Fruit fly (Drosophila melanogaster) whole organism, embryonic: ENCODE measurements around the gene Cyp4ac3.

Source experiments
- Blimp-1 ChIP-seq: fragments of 200-800 bp; sonication (Bioruptor generic); optimal IDR thresholded peaks from 3 replicates; lab custom pipeline; 2018; ENCODE audit warnings: missing biosample characterization, missing genetic modification characterization, mild to moderate bottlenecking, moderate library complexity, missing genetic modification reagents
- CG1024 ChIP-seq: fragments of 200-800 bp; sonication (Bioruptor generic); IDR thresholded peaks from 2 replicates; pipeline ENCODE4 v1.3.6; 2022; ENCODE audit warnings: missing biosample characterization, missing genetic modification characterization
- CG11247 ChIP-seq: fragments of 200-800 bp; sonication (Bioruptor generic); IDR thresholded peaks from 2 replicates; pipeline ENCODE4 v1.3.6; 2022; ENCODE audit warnings: missing biosample characterization, missing genetic modification characterization
- CG11504 ChIP-seq: fragments of 200-800 bp; sonication (Bioruptor generic); optimal IDR thresholded peaks from 3 replicates; lab custom pipeline; 2019; ENCODE audit warnings: missing biosample characterization, mild to moderate bottlenecking, missing genetic modification characterization, moderate library complexity
- CG17186 ChIP-seq: fragments of 200-800 bp; sonication (Bioruptor generic); optimal IDR thresholded peaks from 3 replicates; lab custom pipeline; 2017; ENCODE audit warnings: missing biosample characterization, missing genetic modification reagents, missing genetic modification characterization
- CG17328 ChIP-seq: fragments of 200-800 bp; sonication (Bioruptor generic); IDR thresholded peaks from 2 replicates; pipeline ENCODE4 v1.3.6; 2022; ENCODE audit warnings: missing biosample characterization, missing genetic modification characterization
- CG17359 ChIP-seq: fragments of 200-800 bp; sonication (Bioruptor generic); optimal IDR thresholded peaks from 3 replicates; lab custom pipeline; 2018; ENCODE audit warnings: missing biosample characterization, mild to moderate bottlenecking, missing genetic modification characterization, moderate library complexity
- CG18262 ChIP-seq: fragments of 200-800 bp; optimal IDR thresholded peaks from 3 replicates; lab custom pipeline; 2019; ENCODE audit warnings: missing biosample characterization, mild to moderate bottlenecking, missing genetic modification characterization, moderate library complexity
- CG18599 ChIP-seq: fragments of 200-800 bp; sonication (Bioruptor generic); optimal IDR thresholded peaks from 3 replicates; lab custom pipeline; 2017; ENCODE audit warnings: missing biosample characterization, missing genetic modification characterization, mild to moderate bottlenecking, moderate library complexity, missing genetic modification reagents
- CG2199 ChIP-seq: fragments of 200-800 bp; sonication (Bioruptor generic); IDR thresholded peaks from 3 replicates; pipeline ENCODE4 v1.3.6; 2022; ENCODE audit warnings: missing biosample characterization, missing genetic modification characterization
- CG30020 ChIP-seq: fragments of 200-800 bp; optimal IDR thresholded peaks from 2 replicates; lab custom pipeline; 2019; ENCODE audit warnings: missing biosample characterization, mild to moderate bottlenecking, missing genetic modification characterization, moderate library complexity
- CG3726 ChIP-seq: fragments of 200-800 bp; sonication (Bioruptor generic); IDR thresholded peaks from 3 replicates; pipeline ENCODE4, ENCODE4 v1.3.6; 2022; ENCODE audit warnings: missing biosample characterization, missing genetic modification characterization
- CG3995 ChIP-seq: fragments of 200-800 bp; sonication (Bioruptor generic); optimal IDR thresholded peaks from 3 replicates; lab custom pipeline; 2016; ENCODE audit warnings: missing biosample characterization, missing genetic modification characterization
- CG4360 ChIP-seq: fragments of 200-800 bp; sonication (Bioruptor generic); IDR thresholded peaks from 2 replicates; pipeline ENCODE4 v1.3.6; 2022; ENCODE audit warnings: missing biosample characterization, missing genetic modification characterization
- CG4617 ChIP-seq: fragments of 200-800 bp; sonication (Bioruptor generic); optimal IDR thresholded peaks from 3 replicates; lab custom pipeline; 2016; ENCODE audit warnings: missing biosample characterization, missing genetic modification characterization, borderline replicate concordance
- CG5180 ChIP-seq: fragments of 200-800 bp; sonication (Bioruptor generic); optimal IDR thresholded peaks from 3 replicates; lab custom pipeline; 2017; ENCODE audit warnings: missing biosample characterization, missing genetic modification characterization, mild to moderate bottlenecking, moderate library complexity, missing genetic modification reagents
- CG6175 ChIP-seq: fragments of 200-800 bp; sonication (Bioruptor generic); IDR thresholded peaks from 3 replicates; pipeline ENCODE4 v1.3.6; 2022; ENCODE audit warnings: missing biosample characterization, missing genetic modification characterization
- CG7372 ChIP-seq: fragments of 200-800 bp; sonication (Bioruptor generic); IDR thresholded peaks from 2 replicates; pipeline ENCODE4 v1.3.6; 2022; ENCODE audit warnings: missing biosample characterization, missing genetic modification characterization
- CG7786 ChIP-seq: fragments of 200-800 bp; sonication (Bioruptor generic); optimal IDR thresholded peaks from 2 replicates; lab custom pipeline; 2016; ENCODE audit warnings: missing biosample characterization, missing genetic modification characterization
- CG8281 ChIP-seq: fragments of 200-800 bp; sonication (Bioruptor generic); optimal IDR thresholded peaks from 2 replicates; lab custom pipeline; 2018; ENCODE audit warnings: missing biosample characterization, mild to moderate bottlenecking, missing genetic modification characterization, moderate library complexity
- CG8359 ChIP-seq: fragments of 200-800 bp; sonication (Bioruptor generic); optimal IDR thresholded peaks from 2 replicates; lab custom pipeline; 2017; ENCODE audit warnings: missing biosample characterization, mild to moderate bottlenecking, missing genetic modification characterization, borderline replicate concordance
- CG8478 ChIP-seq: fragments of >200 bp; optimal IDR thresholded peaks from 2 replicates; lab custom pipeline; 2018
- CG9609 ChIP-seq: fragments of 200-800 bp; sonication (Bioruptor generic); optimal IDR thresholded peaks from 3 replicates; lab custom pipeline; 2016; ENCODE audit warnings: missing biosample characterization, missing genetic modification characterization
- CTCF ChIP-seq: fragments of 200-800 bp; sonication (Bioruptor generic); optimal IDR thresholded peaks from 2 replicates; lab custom pipeline; 2017; ENCODE audit warnings: missing biosample characterization, mild to moderate bottlenecking, missing genetic modification characterization, moderate library complexity
- Drgx ChIP-seq: fragments of 200-800 bp; sonication (Bioruptor generic); IDR thresholded peaks from 2 replicates; pipeline ENCODE4 v1.3.6; 2022; ENCODE audit warnings: missing biosample characterization, missing genetic modification characterization
- ERR ChIP-seq: fragments of 200-800 bp; sonication (Bioruptor generic); optimal IDR thresholded peaks from 2 replicates; lab custom pipeline; 2016; ENCODE audit warnings: missing biosample characterization, missing genetic modification characterization
- HmgZ ChIP-seq: fragments of 200-800 bp; sonication (Bioruptor generic); optimal IDR thresholded peaks from 2 replicates; lab custom pipeline; 2018; ENCODE audit warnings: missing biosample characterization, mild to moderate bottlenecking, missing genetic modification characterization
- Max ChIP-seq: fragments of 200-800 bp; sonication (Bioruptor generic); optimal IDR thresholded peaks from 2 replicates; lab custom pipeline; 2016; ENCODE audit warnings: missing biosample characterization, mild to moderate bottlenecking, missing genetic modification characterization
- Med ChIP-seq: fragments of 200-800 bp; sonication (Bioruptor generic); peaks from one replicate; lab custom pipeline; 2016; ENCODE audit warnings: missing biosample characterization, missing genetic modification characterization, mild to moderate bottlenecking, inconsistent platforms, moderate library complexity
- Meics ChIP-seq: fragments of 200-800 bp; sonication (Bioruptor generic); optimal IDR thresholded peaks from 2 replicates; lab custom pipeline; 2017; ENCODE audit warnings: missing biosample characterization, mild to moderate bottlenecking, missing genetic modification characterization
- bbx ChIP-seq: fragments of 200-800 bp; sonication (Bioruptor generic); IDR thresholded peaks from 2 replicates; pipeline ENCODE4 v1.3.6; 2022; ENCODE audit warnings: missing biosample characterization, missing genetic modification characterization; ENCODE audit not compliant: partially characterized antibody
- chm ChIP-seq: fragments of 200-800 bp; sonication (Bioruptor generic); IDR thresholded peaks from 2 replicates; pipeline ENCODE4 v1.3.6; 2022; ENCODE audit warnings: missing biosample characterization, missing genetic modification characterization
- crol ChIP-seq: fragments of 200-800 bp; sonication (Bioruptor generic); IDR thresholded peaks from 2 replicates; pipeline ENCODE4 v1.3.6; 2022; ENCODE audit warnings: missing biosample characterization, missing genetic modification characterization
- cwo ChIP-seq: fragments of 200-800 bp; sonication (Bioruptor generic); optimal IDR thresholded peaks from 3 replicates; lab custom pipeline; 2017; ENCODE audit warnings: missing biosample characterization, missing genetic modification characterization, mild to moderate bottlenecking, moderate library complexity, missing genetic modification reagents
- eve ChIP-seq, 2 experiments: fragments of >200 bp; optimal IDR thresholded peaks; 2 replicates each; lab custom pipeline; 2017; ENCODE audit warnings: missing biosample characterization in 2 of 2, missing genetic modification characterization in 2 of 2
- ewg ChIP-seq: fragments of 200-800 bp; sonication (Bioruptor generic); optimal IDR thresholded peaks from 3 replicates; lab custom pipeline; 2017; ENCODE audit warnings: mild to moderate bottlenecking, missing biosample characterization, missing genetic modification reagents, missing genetic modification characterization
- exex ChIP-seq: fragments of 200-800 bp; sonication (Bioruptor generic); optimal IDR thresholded peaks from 4 replicates; lab custom pipeline; 2018; ENCODE audit warnings: missing biosample characterization, mild to moderate bottlenecking, missing genetic modification characterization, moderate library complexity
- grn ChIP-seq: fragments of 200-800 bp; sonication (Bioruptor generic); optimal IDR thresholded peaks from 3 replicates; lab custom pipeline; 2017; ENCODE audit warnings: missing biosample characterization, missing genetic modification characterization
- hth ChIP-seq: fragments of >200 bp; optimal IDR thresholded peaks from 2 replicates; lab custom pipeline; 2017; ENCODE audit warnings: inconsistent platforms
- kni ChIP-seq: fragments of 200-800 bp; sonication (Bioruptor generic); optimal IDR thresholded peaks from 3 replicates; lab custom pipeline; 2017; ENCODE audit warnings: mild to moderate bottlenecking, missing biosample characterization, missing genetic modification reagents, missing genetic modification characterization
- lilli ChIP-seq: fragments of 200-800 bp; sonication (Bioruptor generic); optimal IDR thresholded peaks from 3 replicates; lab custom pipeline; 2016; ENCODE audit warnings: missing biosample characterization, missing genetic modification characterization
- nom ChIP-seq: fragments of 200-800 bp; sonication (Bioruptor generic); optimal IDR thresholded peaks from 2 replicates; lab custom pipeline; 2017; ENCODE audit warnings: missing biosample characterization, missing genetic modification characterization, mild to moderate bottlenecking, moderate library complexity, missing genetic modification reagents
- oc ChIP-seq: fragments of 200-800 bp; sonication (Bioruptor generic); optimal IDR thresholded peaks from 2 replicates; lab custom pipeline; 2018; ENCODE audit warnings: missing biosample characterization, mild to moderate bottlenecking, missing genetic modification characterization, moderate library complexity
- pan ChIP-seq, 4 experiments: fragments of >200 bp in 3 of 4; fragments of 200-800 bp in 1 of 4; sonication (Bioruptor generic) in 1 of 4; optimal IDR thresholded peaks in 3 of 4; IDR thresholded peaks in 1 of 4; 2 replicates each; pipeline versions ENCODE4 v1.3.6 to Lab custom; 2017 to 2022; ENCODE audit warnings: missing biosample characterization in 2 of 4, missing genetic modification characterization in 2 of 4, mixed read lengths in 1 of 4
- pho ChIP-seq: fragments of 200-800 bp; sonication (Bioruptor generic); optimal IDR thresholded peaks from 2 replicates; lab custom pipeline; 2016; ENCODE audit warnings: missing biosample characterization, missing genetic modification characterization
- pros ChIP-seq: fragments of 200-800 bp; sonication (Bioruptor generic); optimal IDR thresholded peaks from 3 replicates; lab custom pipeline; 2019; ENCODE audit warnings: missing biosample characterization, mild to moderate bottlenecking, missing genetic modification characterization, moderate library complexity
- sens ChIP-seq: fragments of 200-800 bp; sonication (Bioruptor generic); peaks from one replicate; lab custom pipeline; 2016; ENCODE audit warnings: missing biosample characterization, missing genetic modification characterization
- sens-2 ChIP-seq: fragments of 200-800 bp; sonication (Bioruptor generic); IDR thresholded peaks from 2 replicates; pipeline ENCODE4 v1.3.6; 2022; ENCODE audit warnings: missing biosample characterization, missing genetic modification characterization
- sob ChIP-seq: fragments of 200-800 bp; sonication (Bioruptor generic); IDR thresholded peaks from 2 replicates; pipeline ENCODE4 v1.3.6; 2022; ENCODE audit warnings: missing biosample characterization, missing genetic modification characterization
- tgo ChIP-seq: fragments of 200-800 bp; sonication (Bioruptor generic); IDR thresholded peaks from 3 replicates; pipeline ENCODE4 v1.3.6; 2022; ENCODE audit warnings: missing biosample characterization, missing genetic modification characterization

Gene Cyp4ac3

DNA sequence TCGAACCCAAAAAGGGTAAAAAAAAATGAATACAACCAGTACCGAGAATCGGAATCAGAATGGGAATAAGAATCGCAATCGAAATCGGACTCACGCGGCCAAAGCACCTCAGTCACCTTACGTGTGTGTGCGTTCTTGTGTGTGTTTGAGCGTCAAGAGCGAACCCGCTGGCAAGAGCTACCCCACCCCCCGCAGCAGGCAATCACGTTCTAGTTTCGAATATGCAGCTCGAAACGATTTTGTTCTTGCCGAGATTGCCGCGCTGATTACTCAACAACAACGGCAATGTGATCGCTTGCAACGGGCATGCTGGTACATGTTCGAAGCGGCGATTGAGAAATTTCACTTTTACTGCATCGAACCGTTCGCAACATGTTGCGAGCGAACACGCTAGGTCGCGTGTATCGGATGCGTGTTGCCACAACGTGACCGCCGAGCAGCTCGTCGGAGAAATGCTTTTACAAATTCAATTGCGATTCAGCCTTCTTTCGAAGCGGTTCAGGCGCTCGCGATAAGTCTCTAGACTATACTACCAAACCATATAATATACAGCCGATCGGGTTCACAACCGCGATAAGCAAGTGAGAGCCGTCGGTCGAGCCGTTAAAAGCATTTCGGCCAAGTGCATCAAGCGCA is 37.1 kb downstream of the Cyp4ac3 start (continued):
- TF ChIP-seq CG4617 (GFP tag; lab: Kevin White, UChicago) (no peak), CG17359 (no peak), tgo (GFP tag; lab: Robert Waterston, UW) (no peak), CTCF (GFP tag; lab: Kevin White, UChicago) (no peak), cwo (GFP tag; lab: Kevin White, UChicago) (peak; percentile 79), Drgx (GFP tag; lab: Robert Waterston, UW) (peak; percentile 37; the same call in 1 of the 2 replicates), CG3995 (GFP tag; lab: Kevin White, UChicago) (no peak), CG6175 (0 out of 3 replicates have a peak, but pooled peaks have one; percentile 33), nom (GFP tag; lab: Kevin White, UChicago) (peak; percentile 58), CG17186 (no peak), grn (GFP tag; lab: Kevin White, UChicago) (peak; percentile 92), CG7372 (GFP tag; lab: Robert Waterston, UW) (no peak), CG11247 (GFP tag; lab: Robert Waterston, UW) (no peak), Blimp-1 (GFP tag; lab: Kevin White, UChicago) (peak; percentile 89), sens-2 (GFP tag; lab: Robert Waterston, UW) (peak; percentile 65; the same call in 1 of the 2 replicates), pho (no peak), chm (peak; percentile 71; the same call in 1 of the 2 replicates), CG8281 (tag; lab: Kevin White, UChicago) (no peak), CG1024 (GFP tag; lab: Robert Waterston, UW) (peak; percentile 20; the same call in 1 of the 2 replicates), lilli (GFP tag; lab: Kevin White, UChicago) (no peak), CG2199 (peak; percentile 35; the same call in 1 of the 3 replicates), Meics (GFP tag; lab: Kevin White, UChicago) (no peak), CG4360 (GFP tag; lab: Robert Waterston, UW) (peak; percentile 29; the same call in 1 of the 2 replicates), CG3726 (GFP tag; lab: Robert Waterston, UW) (no peak), pros (GFP tag; lab: Kevin White, UChicago) (peak; percentile 29), HmgZ (tag; lab: Kevin White, UChicago) (peak; percentile 16), CG8359 (no peak), exex (tag; lab: Kevin White, UChicago) (peak; percentile 18), bbx (peak; percentile 46; the same call in 1 of the 2 replicates), hth (lab: Kevin White, UChicago) (no peak), oc (peak; percentile 18), ERR (GFP tag; lab: Kevin White, UChicago) (peak; percentile 10), kni (peak; percentile 98), Med (GFP tag; lab: Kevin White, UChicago) (peak; percentile 71), CG30020 (tag; lab: Kevin White, UChicago) (no peak), crol (GFP tag; lab: Robert Waterston, UW) (peak; percentile 89), CG5180 (GFP tag; lab: Kevin White, UChicago) (peak; percentile 100), CG8478 (lab: Kevin White, UChicago) (no peak), sens (GFP tag; lab: Kevin White, UChicago) (peak; percentile 82), CG9609 (GFP tag; lab: Kevin White, UChicago) (no peak), CG18262 (no peak), pan (optimal IDR thresholded peaks at IDR 0.05; lab: Kevin White, UChicago) (no peak), pan (GFP tag; optimal IDR thresholded peaks at IDR 0.05 in 1 of 2, IDR thresholded peaks at IDR 0.05 in 1 of 2) (no peak), CG7786 (GFP tag; lab: Kevin White, UChicago) (no peak), CG18599 (GFP tag; lab: Kevin White, UChicago) (peak; percentile 11), ewg (GFP tag; lab: Kevin White, UChicago) (no peak), CG17328 (GFP tag; lab: Robert Waterston, UW) (no peak), sob (GFP tag; lab: Robert Waterston, UW) (peak; percentile 19; the same call in 1 of the 2 replicates), eve (GFP tag; optimal IDR thresholded peaks at IDR 0.05; lab: Kevin White, UChicago) (no peak), CG11504 (peak; percentile 61), Max (GFP tag; lab: Kevin White, UChicago) (no peak)
